Worm (Caenorhabditis elegans): ENCODE results near the gene pah-1.

pah-1 gene

ce11 chrII:8742006-8742847 is 24.6 kb downstream of the pah-1 start:
- TF ChIP-seq flh-1 (GFP tag; optimal IDR thresholded peaks at IDR 0.05) (no peak), zip-8 (tag; optimal IDR thresholded peaks at IDR 0.05) (no peak), ceh-83 (GFP tag; optimal IDR thresholded peaks at IDR 0.05) (no peak), cnd-1 (tag; optimal IDR thresholded peaks at IDR 0.05) (no peak), tbx-8 (GFP tag; optimal IDR thresholded peaks at IDR 0.05) (no peak), elt-1 (tag; optimal IDR thresholded peaks at IDR 0.05; ENCODE audit: borderline replicate concordance, insufficient read depth) (no peak), mab-5 (tag; optimal IDR thresholded peaks at IDR 0.05) (no peak), drap-1 (GFP tag; optimal IDR thresholded peaks at IDR 0.05) (no peak), M03D4.4 (tag; optimal IDR thresholded peaks at IDR 0.05) (no peak), sptf-1 (tag; optimal IDR thresholded peaks at IDR 0.05) (no peak), blmp-1 (tag; optimal IDR thresholded peaks at IDR 0.05) (no peak), unc-39 (tag; optimal IDR thresholded peaks at IDR 0.05) (no peak), mls-2 (tag; optimal IDR thresholded peaks at IDR 0.05) (no peak), ceh-43 (GFP tag; optimal IDR thresholded peaks at IDR 0.05) (no peak), hlh-1 (tag; optimal IDR thresholded peaks at IDR 0.05) (no peak), lin-32 (GFP tag; optimal IDR thresholded peaks at IDR 0.05) (no peak), ces-1 (GFP tag; optimal IDR thresholded peaks at IDR 0.05) (no peak)

DNA sequence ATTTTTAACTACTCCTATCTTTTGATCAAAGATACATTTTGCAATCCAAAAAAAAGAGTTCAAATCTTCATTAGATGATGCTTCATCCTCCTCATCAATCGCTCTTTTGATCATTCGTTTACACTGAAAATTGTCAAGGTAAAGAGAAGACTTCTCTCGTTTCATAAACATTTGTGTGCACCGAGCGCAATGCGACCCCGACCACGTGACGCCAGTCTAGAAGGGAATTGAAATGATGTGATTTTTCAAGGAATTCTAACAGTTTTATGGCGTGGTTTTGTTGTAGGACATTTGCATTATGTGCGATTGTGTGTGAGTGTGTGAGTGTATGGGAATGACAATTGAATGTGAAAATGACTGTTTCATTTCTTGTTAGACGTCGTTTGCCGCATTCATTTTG is 25.5 kb downstream of the pah-1 start:
- no peak for TF ChIP-seq pha-4 (tag; optimal IDR thresholded peaks at IDR 0.05)
- no peak for TF ChIP-seq sptf-1 (tag; optimal IDR thresholded peaks at IDR 0.05)
- peak; percentile 19 for TF ChIP-seq hlh-1 (tag; optimal IDR thresholded peaks at IDR 0.05)

ce11 chrII:8740326-8740949 is 26.4 kb downstream of the pah-1 start:
- TF ChIP-seq ham-2 (GFP tag; optimal IDR thresholded peaks at IDR 0.05) (no peak), nhr-237 (tag; optimal IDR thresholded peaks at IDR 0.05) (peak; percentile 14)

ce11 chrII:8738955-8739354 is 27.8 kb downstream of the pah-1 start:
- no peak for TF ChIP-seq unc-120 (tag; optimal IDR thresholded peaks at IDR 0.05; ENCODE audit: poor library complexity, severe bottlenecking)
- TF ChIP-seq nhr-28 (tag; optimal IDR thresholded peaks at IDR 0.05), result no peak
- TF ChIP-seq tbx-8 (GFP tag; optimal IDR thresholded peaks at IDR 0.05), result no peak
- TF ChIP-seq zip-8 (tag; optimal IDR thresholded peaks at IDR 0.05), result no peak
- TF ChIP-seq unc-62 (GFP tag; optimal IDR thresholded peaks at IDR 0.05), result no peak
- TF ChIP-seq sem-2 (GFP tag; optimal IDR thresholded peaks at IDR 0.05), result no peak
- TF ChIP-seq unc-39 (tag; optimal IDR thresholded peaks at IDR 0.05), result no peak
- no peak for TF ChIP-seq ham-2 (GFP tag; optimal IDR thresholded peaks at IDR 0.05)
- TF ChIP-seq ceh-83 (GFP tag; optimal IDR thresholded peaks at IDR 0.05), result no peak
- TF ChIP-seq lsy-2 (tag; optimal IDR thresholded peaks at IDR 0.05), result no peak
- no peak for TF ChIP-seq bed-3 (GFP tag; optimal IDR thresholded peaks at IDR 0.05)
- TF ChIP-seq lin-13 (tag; optimal IDR thresholded peaks at IDR 0.05), result no peak
- TF ChIP-seq flh-1 (GFP tag; optimal IDR thresholded peaks at IDR 0.05), result no peak
- TF ChIP-seq elt-1 (tag; optimal IDR thresholded peaks at IDR 0.05; ENCODE audit: borderline replicate concordance, insufficient read depth), result no peak
- TF ChIP-seq snpc-4 (tag; optimal IDR thresholded peaks at IDR 0.05), result no peak
- no peak for TF ChIP-seq ces-1 (GFP tag; optimal IDR thresholded peaks at IDR 0.05)
- TF ChIP-seq mep-1 (tag; optimal IDR thresholded peaks at IDR 0.05), result no peak

ce11 chrII:8738244-8738643 is 28.6 kb downstream of the pah-1 start:
- TF ChIP-seq sptf-1 (tag; optimal IDR thresholded peaks at IDR 0.05) (no peak), blmp-1 (tag; optimal IDR thresholded peaks at IDR 0.05) (no peak), cnd-1 (tag; optimal IDR thresholded peaks at IDR 0.05) (no peak), drap-1 (GFP tag; optimal IDR thresholded peaks at IDR 0.05) (no peak), flh-1 (GFP tag; optimal IDR thresholded peaks at IDR 0.05) (no peak), lsy-2 (tag; optimal IDR thresholded peaks at IDR 0.05) (no peak), M03D4.4 (tag; optimal IDR thresholded peaks at IDR 0.05) (no peak), ceh-43 (GFP tag; optimal IDR thresholded peaks at IDR 0.05) (no peak), ces-1 (GFP tag; optimal IDR thresholded peaks at IDR 0.05) (no peak), ham-2 (GFP tag; optimal IDR thresholded peaks at IDR 0.05) (no peak), unc-62 (GFP tag; optimal IDR thresholded peaks at IDR 0.05) (no peak), lin-32 (GFP tag; optimal IDR thresholded peaks at IDR 0.05) (no peak), nhr-76 (tag; optimal IDR thresholded peaks at IDR 0.05) (no peak), nhr-2 (tag; optimal IDR thresholded peaks at IDR 0.05) (no peak), nhr-12 (tag; optimal IDR thresholded peaks at IDR 0.05) (no peak), mep-1 (tag; optimal IDR thresholded peaks at IDR 0.05) (no peak), bed-3 (GFP tag; optimal IDR thresholded peaks at IDR 0.05) (no peak), unc-39 (tag; optimal IDR thresholded peaks at IDR 0.05) (no peak), zip-8 (tag; optimal IDR thresholded peaks at IDR 0.05) (no peak), ztf-11 (tag; optimal IDR thresholded peaks at IDR 0.05) (no peak)
